Worm (Caenorhabditis elegans) whole organism, young adult: ENCODE results near the gene ZK813.7.

Experiments used
- B0261.1 ChIP-seq: sonication (generic microtip); optimal IDR thresholded peaks from 2 replicates; lab custom pipeline; 2016; ENCODE audit warnings: mild to moderate bottlenecking, missing genetic modification characterization, moderate library complexity, missing compliant biosample characterization
- C17E4.6 ChIP-seq: fragments of 200-800 bp; sonication (Bioruptor generic); IDR thresholded peaks from 2 replicates; pipeline ENCODE4 v1.3.6; 2022; ENCODE audit warnings: missing genetic modification reagents, missing genetic modification characterization, missing compliant biosample characterization
- F23B12.7 ChIP-seq: sonication (generic microtip); optimal IDR thresholded peaks from 2 replicates; lab custom pipeline; 2017; ENCODE audit warnings: missing genetic modification characterization, mild to moderate bottlenecking, missing compliant biosample characterization, antibody characterized with exemption, moderate library complexity; ENCODE audit not compliant: insufficient read depth
- F33H1.4 ChIP-seq: fragments of 200-800 bp; sonication (Bioruptor generic); IDR thresholded peaks from 2 replicates; pipeline ENCODE4 v1.3.6; 2022; ENCODE audit warnings: missing genetic modification reagents, missing genetic modification characterization, missing compliant biosample characterization
- F37B4.10 ChIP-seq: fragments of 200-800 bp; sonication (Bioruptor generic); IDR thresholded peaks from 2 replicates; pipeline ENCODE4 v1.3.6; 2022; ENCODE audit warnings: missing genetic modification characterization, missing compliant biosample characterization
- K12H6.12 ChIP-seq: fragments of 200-800 bp; sonication (Bioruptor generic); optimal IDR thresholded peaks from 2 replicates; lab custom pipeline; 2018; ENCODE audit warnings: mild to moderate bottlenecking, missing genetic modification characterization, missing compliant biosample characterization
- T07F8.4 ChIP-seq: sonication (generic microtip); optimal IDR thresholded peaks from 2 replicates; lab custom pipeline; 2016; ENCODE audit warnings: mild to moderate bottlenecking, missing genetic modification characterization, moderate library complexity, missing compliant biosample characterization
- Y53F4B.3 ChIP-seq: fragments of 200-800 bp; sonication (Bioruptor generic); IDR thresholded peaks from 2 replicates; pipeline ENCODE4 v1.3.6; 2022; ENCODE audit warnings: missing genetic modification reagents, missing genetic modification characterization, missing compliant biosample characterization
- Y56A3A.18 ChIP-seq: fragments of 200-800 bp; sonication (Bioruptor generic); IDR thresholded peaks from 2 replicates; pipeline ENCODE4 v1.3.6; 2022; ENCODE audit warnings: missing genetic modification reagents, missing genetic modification characterization, missing compliant biosample characterization
- Y67H2A.10 ChIP-seq: fragments of 200-800 bp; sonication (Bioruptor generic); conservative IDR thresholded peaks from 2 replicates; pipeline ENCODE4 v1.3.6; 2022; ENCODE audit warnings: missing genetic modification reagents, missing genetic modification characterization, missing compliant biosample characterization
- ZK185.1 ChIP-seq: sonication (generic microtip); optimal IDR thresholded peaks from 2 replicates; lab custom pipeline; 2016; ENCODE audit warnings: mild to moderate bottlenecking, missing genetic modification characterization, missing compliant biosample characterization; ENCODE audit not compliant: poor library complexity, severe bottlenecking
- akir-1 ChIP-seq: fragments of 200-800 bp; sonication (Bioruptor generic); optimal IDR thresholded peaks from 2 replicates; lab custom pipeline; 2018; ENCODE audit warnings: mild to moderate bottlenecking, missing genetic modification characterization, moderate library complexity, missing compliant biosample characterization
- aptf-3 ChIP-seq: fragments of 200-800 bp; sonication (Bioruptor generic); IDR thresholded peaks from 2 replicates; pipeline ENCODE4 v1.3.6; 2022; ENCODE audit warnings: missing genetic modification characterization, missing compliant biosample characterization
- attf-6 ChIP-seq: fragments of 200-800 bp; sonication (Bioruptor generic); IDR thresholded peaks from 2 replicates; pipeline ENCODE4 v1.3.6; 2022; ENCODE audit warnings: missing genetic modification reagents, missing genetic modification characterization, missing compliant biosample characterization
- ccch-3 ChIP-seq: fragments of 200-800 bp; sonication (Bioruptor generic); optimal IDR thresholded peaks from 2 replicates; lab custom pipeline; 2018; ENCODE audit warnings: mild to moderate bottlenecking, missing genetic modification characterization, missing compliant biosample characterization
- cebp-1 ChIP-seq, 2 experiments: fragments of 200-800 bp in 1 of 2; sonication (Bioruptor generic) in 1 of 2; sonication (generic microtip) in 1 of 2; IDR thresholded peaks in 1 of 2; optimal IDR thresholded peaks in 1 of 2; 2 replicates each; pipeline versions ENCODE4 v1.3.6 to Lab custom; 2017 to 2022; ENCODE audit warnings: missing compliant biosample characterization in 2 of 2, missing genetic modification characterization in 2 of 2, mild to moderate bottlenecking in 1 of 2, missing genetic modification reagents in 1 of 2, moderate library complexity in 1 of 2
- ceh-79 ChIP-seq: sonication (generic microtip); optimal IDR thresholded peaks from 2 replicates; lab custom pipeline; 2017; ENCODE audit warnings: mild to moderate bottlenecking, missing genetic modification characterization, missing compliant biosample characterization
- dpff-1 ChIP-seq: sonication (generic microtip); optimal IDR thresholded peaks from 2 replicates; lab custom pipeline; 2017; ENCODE audit warnings: mild to moderate bottlenecking, missing genetic modification characterization, missing compliant biosample characterization
- egrh-3 ChIP-seq: fragments of 200-800 bp; sonication (Bioruptor generic); IDR thresholded peaks from 2 replicates; pipeline ENCODE4 v1.3.6; 2022; ENCODE audit warnings: missing genetic modification reagents, missing genetic modification characterization, missing compliant biosample characterization
- ekl-4 ChIP-seq: fragments of 200-800 bp; sonication (Bioruptor generic); IDR thresholded peaks from 2 replicates; pipeline ENCODE4 v1.3.6; 2022; ENCODE audit warnings: missing genetic modification reagents, missing genetic modification characterization, missing compliant biosample characterization
- fkh-3 ChIP-seq: sonication (generic microtip); optimal IDR thresholded peaks from 2 replicates; lab custom pipeline; 2016; ENCODE audit warnings: mild to moderate bottlenecking, missing genetic modification characterization, missing compliant biosample characterization
- hlh-26 ChIP-seq: fragments of 200-800 bp; sonication (Bioruptor generic); conservative IDR thresholded peaks from 2 replicates; pipeline ENCODE4 v1.3.6; 2022; ENCODE audit warnings: missing genetic modification reagents, missing genetic modification characterization, missing compliant biosample characterization
- hrde-1 ChIP-seq: sonication (generic microtip); optimal IDR thresholded peaks from 2 replicates; lab custom pipeline; 2016; ENCODE audit warnings: missing genetic modification characterization, mild to moderate bottlenecking, missing compliant biosample characterization, moderate library complexity, missing genotype, missing genetic modification reagents, borderline replicate concordance
- lag-1 ChIP-seq: fragments of 200-800 bp; sonication (Bioruptor generic); IDR thresholded peaks from 2 replicates; pipeline ENCODE4 v1.3.6; 2022; ENCODE audit warnings: missing genetic modification reagents, missing genetic modification characterization, missing compliant biosample characterization
- madf-3 ChIP-seq: fragments of 200-800 bp; sonication (Bioruptor generic); IDR thresholded peaks from 2 replicates; pipeline ENCODE4 v1.3.6; 2022; ENCODE audit warnings: missing genetic modification reagents, missing genetic modification characterization, missing compliant biosample characterization
- madf-6 ChIP-seq: fragments of 200-800 bp; sonication (Bioruptor generic); IDR thresholded peaks from 2 replicates; pipeline ENCODE4 v1.3.6; 2022; ENCODE audit warnings: missing genetic modification reagents, missing genetic modification characterization, missing compliant biosample characterization
- mcd-1 ChIP-seq: fragments of 200-800 bp; sonication (Bioruptor generic); IDR thresholded peaks from 2 replicates; pipeline ENCODE4 v1.3.6; 2022; ENCODE audit warnings: missing genetic modification reagents, missing genetic modification characterization, missing compliant biosample characterization
- mes-4 ChIP-seq: sonication (generic microtip); optimal IDR thresholded peaks from 2 replicates; lab custom pipeline; 2016; ENCODE audit warnings: missing genotype, missing genetic modification characterization, missing compliant biosample characterization
- nfya-2 ChIP-seq: fragments of 200-800 bp; sonication (Bioruptor generic); IDR thresholded peaks from 2 replicates; pipeline ENCODE4 v1.3.6; 2022; ENCODE audit warnings: missing genetic modification reagents, missing genetic modification characterization, missing compliant biosample characterization
- nfyb-1 ChIP-seq: fragments of 200-800 bp; sonication (Bioruptor generic); IDR thresholded peaks from 2 replicates; pipeline ENCODE4 v1.3.6; 2022; ENCODE audit warnings: missing genetic modification reagents, missing genetic modification characterization, missing compliant biosample characterization
- rcor-1 ChIP-seq: fragments of 200-800 bp; sonication (Bioruptor generic); IDR thresholded peaks from 2 replicates; pipeline ENCODE4 v1.3.6; 2022; ENCODE audit warnings: missing genetic modification reagents, missing genetic modification characterization, missing compliant biosample characterization
- rec-8 ChIP-seq, 2 experiments: sonication (generic microtip); optimal IDR thresholded peaks; 2 replicates each; lab custom pipeline; 2016; ENCODE audit warnings: mild to moderate bottlenecking in 2 of 2, missing genetic modification characterization in 2 of 2, missing genetic modification reagents in 2 of 2, missing genotype in 2 of 2, missing biosample characterization in 1 of 2, missing compliant biosample characterization in 1 of 2, moderate library complexity in 1 of 2
- repo-1 ChIP-seq: sonication (generic microtip); optimal IDR thresholded peaks from 2 replicates; lab custom pipeline; 2017; ENCODE audit warnings: mild to moderate bottlenecking, missing genetic modification characterization, missing compliant biosample characterization
- rpc-1 ChIP-seq, 2 experiments: fragments of 150-350 bp in 1 of 2; sonication (generic microtip) in 1 of 2; optimal IDR thresholded peaks; 2 replicates each; lab custom pipeline; 2014 to 2018; ENCODE audit warnings: missing biosample characterization in 1 of 2, missing genetic modification characterization in 1 of 2, missing genetic modification reagents in 1 of 2, missing genotype in 1 of 2
- sdz-38 ChIP-seq: sonication (generic microtip); optimal IDR thresholded peaks from 2 replicates; lab custom pipeline; 2016; ENCODE audit warnings: missing genotype, missing genetic modification characterization, missing compliant biosample characterization
- snpc-3.4 ChIP-seq: sonication (generic microtip); optimal IDR thresholded peaks from 2 replicates; lab custom pipeline; 2017; ENCODE audit warnings: missing genetic modification characterization, mild to moderate bottlenecking, missing compliant biosample characterization, antibody characterized with exemption, moderate library complexity, missing genotype, missing genetic modification reagents
- tbp1 ChIP-seq: fragments of 200-800 bp; sonication (Bioruptor generic); optimal IDR thresholded peaks from 2 replicates; lab custom pipeline; 2018; ENCODE audit warnings: mild to moderate bottlenecking, missing genetic modification characterization, missing compliant biosample characterization
- tbx-9 ChIP-seq: sonication (generic microtip); optimal IDR thresholded peaks from 2 replicates; lab custom pipeline; 2016; ENCODE audit warnings: borderline replicate concordance, missing genetic modification characterization, inconsistent platforms, missing compliant biosample characterization
- tlf-1 ChIP-seq: fragments of 200-800 bp; sonication (Bioruptor generic); optimal IDR thresholded peaks from 2 replicates; lab custom pipeline; 2018; ENCODE audit warnings: mild to moderate bottlenecking, missing genetic modification characterization, missing compliant biosample characterization
- ztf-25 ChIP-seq: fragments of 200-800 bp; sonication (Bioruptor generic); IDR thresholded peaks from 2 replicates; pipeline ENCODE4 v1.3.6; 2022; ENCODE audit warnings: missing genetic modification reagents, missing genetic modification characterization, missing compliant biosample characterization
- ztf-26 ChIP-seq: sonication (generic microtip); optimal IDR thresholded peaks from 2 replicates; lab custom pipeline; 2017; ENCODE audit warnings: missing genetic modification characterization, missing compliant biosample characterization
- ztf-6 ChIP-seq: fragments of 200-800 bp; sonication (Bioruptor generic); IDR thresholded peaks from 2 replicates; pipeline ENCODE4 v1.3.6; 2022; ENCODE audit warnings: missing genetic modification reagents, missing genetic modification characterization, missing compliant biosample characterization

Gene ZK813.7

DNA sequence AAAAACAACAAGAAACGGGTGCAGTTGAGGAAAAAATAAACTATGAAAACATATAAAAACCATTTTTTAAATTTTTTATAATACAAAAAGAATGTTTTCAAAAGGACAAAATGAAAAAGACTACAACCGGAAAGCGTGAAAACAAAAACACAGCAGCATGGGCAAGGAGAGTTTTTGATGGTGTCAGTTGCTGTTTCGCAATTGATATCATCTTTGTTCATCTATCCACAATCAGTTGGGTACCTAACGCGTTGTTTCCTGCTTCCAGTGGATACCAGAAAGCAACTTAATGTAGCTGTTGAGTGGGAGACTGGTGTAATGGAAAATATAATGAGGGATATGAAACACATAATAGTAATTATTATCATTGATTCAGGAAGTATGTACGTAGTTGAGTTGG lies 4.8 kb upstream of the ZK813.7 start:
- no peak for TF ChIP-seq mcd-1 (GFP tag; lab: Robert Waterston, UW)
- TF ChIP-seq madf-6 (GFP tag; lab: Robert Waterston, UW) = no peak
- TF ChIP-seq cebp-1 (GFP tag; IDR thresholded peaks at IDR 0.05; lab: Robert Waterston, UW) = no peak
- TF ChIP-seq cebp-1 (tag; optimal IDR thresholded peaks at IDR 0.05; lab: Kevin White, UChicago) = no peak
- TF ChIP-seq tlf-1 (GFP tag; lab: Kevin White, UChicago) = no peak
- no peak for TF ChIP-seq rcor-1 (GFP tag; lab: Robert Waterston, UW)

DNA sequence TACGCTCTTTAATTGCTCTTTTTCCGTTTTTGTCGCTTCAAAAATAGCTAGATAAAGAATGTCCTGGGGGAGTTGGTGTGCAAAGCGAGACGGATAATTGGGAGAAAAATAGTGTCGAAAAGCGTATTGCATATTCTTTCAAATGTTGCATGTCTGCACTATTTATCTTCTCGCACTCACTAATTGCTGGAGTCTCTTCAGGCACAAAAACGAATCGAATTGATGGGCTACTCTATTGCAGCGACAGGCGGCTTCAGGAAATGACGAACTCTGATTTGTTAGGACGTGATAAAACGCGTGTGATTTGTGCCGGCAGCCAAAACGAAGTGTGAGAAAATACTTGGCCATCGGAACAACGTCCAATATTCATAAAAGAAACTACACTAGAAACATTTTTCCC lies 4.3 kb upstream of the ZK813.7 start:
- TF ChIP-seq akir-1 (no peak), B0261.1 (tag; lab: Kevin White, UChicago) (no peak), lag-1 (GFP tag; lab: Robert Waterston, UW) (no peak), ceh-79 (tag; lab: Kevin White, UChicago) (no peak), F23B12.7 (tag; lab: Kevin White, UChicago) (no peak), attf-6 (GFP tag; lab: Robert Waterston, UW) (no peak), aptf-3 (GFP tag; lab: Robert Waterston, UW) (no peak), ZK185.1 (no peak), nfyb-1 (GFP tag; lab: Robert Waterston, UW) (no peak), fkh-3 (tag; lab: Kevin White, UChicago) (no peak), egrh-3 (GFP tag; lab: Robert Waterston, UW) (no peak), hlh-26 (GFP tag; lab: Robert Waterston, UW) (no peak), madf-3 (GFP tag; lab: Robert Waterston, UW) (no peak), mes-4 (tag; lab: Kevin White, UChicago) (no peak), tbp1 (GFP tag; lab: Kevin White, UChicago) (no peak), sdz-38 (tag; lab: Kevin White, UChicago) (no peak)
- TF ChIP-seq, all 124 proteins: peak for 0

DNA sequence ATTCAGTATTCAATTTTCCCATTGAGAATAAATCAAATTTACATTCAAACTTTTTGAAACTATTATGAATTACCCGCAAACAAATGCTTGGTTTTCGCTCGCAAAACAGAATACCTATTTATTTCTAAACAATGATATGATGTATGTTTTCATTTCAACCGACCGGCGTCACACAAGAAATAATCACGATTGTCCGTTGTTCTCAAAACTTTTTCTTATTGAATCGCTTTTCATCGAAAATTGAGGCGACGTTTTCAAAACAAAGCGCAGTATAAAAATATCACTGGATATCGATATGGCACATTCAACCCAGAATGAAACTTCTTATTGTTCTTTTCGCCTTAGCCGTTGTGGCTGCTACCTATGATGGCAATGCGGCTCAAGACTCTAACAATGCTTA lies 3.1 kb upstream of the ZK813.7 start, which contains the start of gene ZK813.3:
Gene ZK813.3 (plus strand): TSS at position 301 of the 400 bp plus-strand sequence.
- TF ChIP-seq ztf-26 (tag; lab: Kevin White, UChicago) (no peak), F33H1.4 (GFP tag; lab: Robert Waterston, UW) (no peak), repo-1 (no peak), ztf-25 (GFP tag; lab: Robert Waterston, UW) (no peak), ccch-3 (GFP tag; lab: Kevin White, UChicago) (no peak), rec-8 (tag; optimal IDR thresholded peaks at IDR 0.05; lab: Kevin White, UChicago) (no peak)
- TF ChIP-seq, all 124 proteins: peak for 0

DNA sequence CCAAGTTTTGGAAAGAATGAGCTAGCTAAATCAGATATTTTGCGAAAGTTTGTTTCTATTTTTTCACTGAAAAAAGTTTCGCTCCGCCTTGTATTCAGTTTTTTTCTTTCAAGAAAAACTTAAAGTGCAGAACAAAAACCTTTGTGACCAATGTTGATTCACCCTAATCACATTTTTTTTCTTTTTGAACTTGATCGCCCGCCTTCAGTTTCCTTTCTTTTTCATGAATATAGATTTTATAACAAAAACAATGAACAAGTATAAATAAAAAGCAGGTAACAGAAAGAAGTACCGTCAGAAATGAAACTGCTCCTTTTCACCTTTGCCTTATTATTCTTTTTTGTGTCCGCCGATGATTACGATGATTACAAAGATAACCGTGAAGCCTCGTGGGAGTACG lies 1.1 kb upstream of the ZK813.7 start, which contains the start of gene ZK813.2:
Gene ZK813.2 (plus strand): TSS at position 301 of the 400 bp plus-strand sequence.
- TF ChIP-seq Y56A3A.18 (no peak), snpc-3.4 (tag; lab: Kevin White, UChicago) (no peak), hrde-1 (tag; lab: Kevin White, UChicago) (no peak), tbx-9 (tag; lab: Kevin White, UChicago) (no peak), madf-3 (GFP tag; lab: Robert Waterston, UW) (no peak), mes-4 (tag; lab: Kevin White, UChicago) (no peak), K12H6.12 (tag; lab: Kevin White, UChicago) (no peak), ztf-6 (GFP tag; lab: Robert Waterston, UW) (no peak), T07F8.4 (no peak), Y53F4B.3 (no peak), dpff-1 (tag; lab: Kevin White, UChicago) (no peak), C17E4.6 (GFP tag; lab: Robert Waterston, UW) (no peak), ekl-4 (no peak), nfya-2 (no peak), F37B4.10 (GFP tag; lab: Robert Waterston, UW) (no peak), rpc-1 (optimal IDR thresholded peaks at IDR 0.05; lab: Kevin White, UChicago) (no peak), rpc-1 (tag; optimal IDR thresholded peaks at IDR 0.05; lab: Kevin White, UChicago) (no peak), attf-6 (GFP tag; lab: Robert Waterston, UW) (no peak), Y67H2A.10 (GFP tag; lab: Robert Waterston, UW) (no peak)
